ENCODE assay signal across 4 fruit fly cellular contexts in genomic region chr3L:1279685-1280084, dm6.
TF ChIP-seq lines count a peak whose summit lies in the region.

No protein-coding gene starts in this region.

- no peak for TF ChIP-seq CTCF in whole organism, embryonic (GFP tag; optimal IDR thresholded peaks at IDR 0.05; lab: Kevin White, UChicago)

TF ChIP-seq in whole organism, embryonic, 481 proteins besides CTCF, POLR2A, EP300 and RAD21:
- TF ChIP-seq lmd (GFP tag; IDR thresholded peaks at IDR 0.05; lab: Robert Waterston, UW) (0 out of 2 replicates have a peak, but pooled peaks have one; percentile 9), Drgx (GFP tag; IDR thresholded peaks at IDR 0.05; lab: Robert Waterston, UW) (peak; percentile 26; the same call in 1 of the 2 replicates), H15 (GFP tag; IDR thresholded peaks at IDR 0.05; lab: Robert Waterston, UW) (no peak), CG2120 (GFP tag; optimal IDR thresholded peaks at IDR 0.05; lab: Kevin White, UChicago) (peak; percentile 17), lilli (GFP tag; optimal IDR thresholded peaks at IDR 0.05; lab: Kevin White, UChicago) (no peak), Med (GFP tag; lab: Kevin White, UChicago) (peak; percentile 19), row (GFP tag; IDR thresholded peaks at IDR 0.05; lab: Robert Waterston, UW) (peak; percentile 30; the same call in 1 of the 3 replicates), CG10462 (GFP tag; optimal IDR thresholded peaks at IDR 0.05; lab: Kevin White, UChicago) (no peak), CG8290 (GFP tag; optimal IDR thresholded peaks at IDR 0.05; lab: Kevin White, UChicago) (no peak), CG8290 (tag; optimal IDR thresholded peaks at IDR 0.05; lab: Kevin White, UChicago) (peak in 1 of 2 experiments; percentile 12), ssp (GFP tag; IDR thresholded peaks at IDR 0.05; lab: Robert Waterston, UW) (0 out of 2 replicates have a peak, but pooled peaks have one; percentile 11), dysf (GFP tag; IDR thresholded peaks at IDR 0.05; lab: Robert Waterston, UW) (peak; percentile 28; the same call in 1 of the 3 replicates), CG3847 (GFP tag; IDR thresholded peaks at IDR 0.05; lab: Robert Waterston, UW) (0 out of 2 replicates have a peak, but pooled peaks have one; percentile 16)

TF ChIP-seq in whole organism, prepupa, 60 proteins besides CTCF, POLR2A, EP300 and RAD21 (continues in another document):
- no peak for TF ChIP-seq Blimp-1 (GFP tag; optimal IDR thresholded peaks at IDR 0.05; lab: Kevin White, UChicago)
- peak; percentile 15 to 22 for TF ChIP-seq salr (GFP tag; optimal IDR thresholded peaks at IDR 0.05; lab: Kevin White, UChicago)
- no peak for TF ChIP-seq CG7368 (GFP tag; optimal IDR thresholded peaks at IDR 0.05; lab: Kevin White, UChicago)
- peak; percentile 17 for TF ChIP-seq CG34406 (GFP tag; optimal IDR thresholded peaks at IDR 0.05; lab: Kevin White, UChicago)
- peak; percentile 8 for TF ChIP-seq CG1621 (tag; optimal IDR thresholded peaks at IDR 0.05; lab: Kevin White, UChicago)
- TF ChIP-seq CG6808 (GFP tag; optimal IDR thresholded peaks at IDR 0.05; lab: Kevin White, UChicago) = no peak
- TF ChIP-seq dac (GFP tag; optimal IDR thresholded peaks at IDR 0.05; lab: Kevin White, UChicago) = no peak
- TF ChIP-seq lz (GFP tag; optimal IDR thresholded peaks at IDR 0.05; lab: Kevin White, UChicago) = no peak
- peak; percentile 16 for TF ChIP-seq Lpt (GFP tag; optimal IDR thresholded peaks at IDR 0.05; lab: Kevin White, UChicago)
- no peak for TF ChIP-seq CG6854 (GFP tag; optimal IDR thresholded peaks at IDR 0.05; lab: Kevin White, UChicago)
- TF ChIP-seq CG3032 (tag; optimal IDR thresholded peaks at IDR 0.05; lab: Kevin White, UChicago) = no peak
- TF ChIP-seq dsx (GFP tag; optimal IDR thresholded peaks at IDR 0.05; lab: Kevin White, UChicago; ENCODE audit: poor library complexity, severe bottlenecking) = no peak
- TF ChIP-seq fd85E (GFP tag; optimal IDR thresholded peaks at IDR 0.05; lab: Kevin White, UChicago) = no peak
- TF ChIP-seq CG11902 (GFP tag; optimal IDR thresholded peaks at IDR 0.05; lab: Kevin White, UChicago) = no peak
- TF ChIP-seq esn (GFP tag; optimal IDR thresholded peaks at IDR 0.05; lab: Kevin White, UChicago) = no peak
- peak; percentile 47 for TF ChIP-seq OdsH (GFP tag; optimal IDR thresholded peaks at IDR 0.05; lab: Kevin White, UChicago)
- no peak for TF ChIP-seq CG4318 (GFP tag; optimal IDR thresholded peaks at IDR 0.05; lab: Kevin White, UChicago)
- peak; percentile 6 for TF ChIP-seq CG8632 (GFP tag; optimal IDR thresholded peaks at IDR 0.05; lab: Kevin White, UChicago)
- no peak for TF ChIP-seq Hr38 (GFP tag; optimal IDR thresholded peaks at IDR 0.05; lab: Kevin White, UChicago)
- peak; percentile 56 for TF ChIP-seq acj6 (GFP tag; optimal IDR thresholded peaks at IDR 0.05; lab: Kevin White, UChicago)
- TF ChIP-seq CG32006 (GFP tag; optimal IDR thresholded peaks at IDR 0.05; lab: Kevin White, UChicago) = peak; percentile 62
- TF ChIP-seq CG6163 (GFP tag; IDR thresholded peaks at IDR 0.05; lab: Robert Waterston, UW) = peak; percentile 58; the same call in 2 of the 3 replicates
- TF ChIP-seq Ets96B (tag; optimal IDR thresholded peaks at IDR 0.05; lab: Kevin White, UChicago) = no peak
- TF ChIP-seq vri (GFP tag; optimal IDR thresholded peaks at IDR 0.05; lab: Kevin White, UChicago) = no peak
- no peak for TF ChIP-seq topi (GFP tag; optimal IDR thresholded peaks at IDR 0.05; lab: Kevin White, UChicago)
- peak; percentile 3 to 15 for TF ChIP-seq ss (GFP tag; optimal IDR thresholded peaks at IDR 0.05; lab: Kevin White, UChicago)

TF ChIP-seq in whole organism, pupa, 21 proteins besides CTCF, POLR2A, EP300 and RAD21:
- TF ChIP-seq CG13204 (GFP tag; optimal IDR thresholded peaks at IDR 0.05; lab: Kevin White, UChicago) = no peak
- TF ChIP-seq CG32121 (GFP tag; IDR thresholded peaks at IDR 0.05; lab: Robert Waterston, UW) = no peak
- no peak for TF ChIP-seq Snoo (tag; optimal IDR thresholded peaks at IDR 0.05; lab: Kevin White, UChicago)
- no peak for TF ChIP-seq gl (tag; optimal IDR thresholded peaks at IDR 0.05; lab: Kevin White, UChicago)
- TF ChIP-seq CG8159 (tag; optimal IDR thresholded peaks at IDR 0.05; lab: Kevin White, UChicago) = peak; percentile 7
- TF ChIP-seq CG17806 (tag; optimal IDR thresholded peaks at IDR 0.05; lab: Kevin White, UChicago) = no peak
- TF ChIP-seq EcR (GFP tag; optimal IDR thresholded peaks at IDR 0.05; lab: Kevin White, UChicago) = no peak
- no peak for TF ChIP-seq D1 (tag; optimal IDR thresholded peaks at IDR 0.05; lab: Kevin White, UChicago)
- TF ChIP-seq Pif1B (GFP tag; optimal IDR thresholded peaks at IDR 0.05; lab: Kevin White, UChicago) = no peak
- 0 out of 2 replicates have a peak, but pooled peaks have one; percentile 29 for TF ChIP-seq rn (GFP tag; IDR thresholded peaks at IDR 0.05; lab: Robert Waterston, UW)
- TF ChIP-seq fd96Ca (GFP tag; IDR thresholded peaks at IDR 0.05; lab: Robert Waterston, UW) = peak; percentile 42; the same call in 1 of the 3 replicates
- TF ChIP-seq CG15710 (tag; optimal IDR thresholded peaks at IDR 0.05; lab: Kevin White, UChicago) = peak; percentile 48
- no peak for TF ChIP-seq CG8301 (tag; optimal IDR thresholded peaks at IDR 0.05; lab: Kevin White, UChicago)
- TF ChIP-seq CG4496 (GFP tag; IDR thresholded peaks at IDR 0.05; lab: Robert Waterston, UW) = peak; percentile 40; the same call in 1 of the 3 replicates
- TF ChIP-seq Ets98B (GFP tag; IDR thresholded peaks at IDR 0.05; lab: Robert Waterston, UW) = peak; percentile 33; the same call in 1 of the 2 replicates
- TF ChIP-seq CG10348 (GFP tag; IDR thresholded peaks at IDR 0.05; lab: Robert Waterston, UW) = no peak
- TF ChIP-seq CG14655 (GFP tag; optimal IDR thresholded peaks at IDR 0.05; lab: Kevin White, UChicago) = peak; percentile 3
- TF ChIP-seq Pif1A (GFP tag; optimal IDR thresholded peaks at IDR 0.05; lab: Kevin White, UChicago) = no peak
- peak; percentile 36 for TF ChIP-seq CG34367 (tag; optimal IDR thresholded peaks at IDR 0.05; lab: Kevin White, UChicago)
- TF ChIP-seq CG12605 (GFP tag; IDR thresholded peaks at IDR 0.05; lab: Robert Waterston, UW) = no peak
- no peak for TF ChIP-seq CG9948 (tag; optimal IDR thresholded peaks at IDR 0.05; lab: Kevin White, UChicago)

TF ChIP-seq in whole organism, wandering third instar larva, 38 proteins besides CTCF, POLR2A, EP300 and RAD21:
- TF ChIP-seq ey (GFP tag; optimal IDR thresholded peaks at IDR 0.05; lab: Kevin White, UChicago) (peak; percentile 18), CG9705 (GFP tag; optimal IDR thresholded peaks at IDR 0.05; lab: Kevin White, UChicago) (no peak)
TF ChIP-seq in whole organism, wandering third instar larva: peak in this region for 1.

Comparison
In these comparisons a context has a peak if more than half of its experiments do, and no peak if none do; other contexts are left out.
1. Of the 7 proteins assayed by ChIP-seq in both whole organism, embryonic and whole organism, prepupa: peak only in whole organism, embryonic: none; only in whole organism, prepupa: Hr39, Lpt and Sox102F; in both: none; in neither: 4.